Fruit fly (Drosophila melanogaster) whole organism, pupa: ENCODE measurements around the gene CG31675.

Experiments
- CG10348 ChIP-seq: fragments of 200-800 bp; sonication (Bioruptor generic); IDR thresholded peaks from 2 replicates; pipeline ENCODE4 v1.3.6; 2022; ENCODE audit warnings: missing biosample characterization, missing genetic modification characterization
- CG12605 ChIP-seq: fragments of 200-800 bp; sonication (Bioruptor generic); IDR thresholded peaks from 2 replicates; pipeline ENCODE4 v1.3.6; 2022; ENCODE audit warnings: missing biosample characterization, missing genetic modification characterization
- CG13204 ChIP-seq: fragments of 200-800 bp; sonication (Bioruptor generic); optimal IDR thresholded peaks from 2 replicates; lab custom pipeline; 2018; ENCODE audit warnings: missing biosample characterization, mild to moderate bottlenecking, missing genetic modification characterization, moderate library complexity
- CG14655 ChIP-seq: fragments of 200-800 bp; sonication (Bioruptor generic); optimal IDR thresholded peaks from 3 replicates; lab custom pipeline; 2017; ENCODE audit warnings: mild to moderate bottlenecking, missing biosample characterization, missing genetic modification reagents, missing genetic modification characterization
- CG15710 ChIP-seq: fragments of 200-800 bp; sonication (Bioruptor generic); optimal IDR thresholded peaks from 2 replicates; lab custom pipeline; 2018; ENCODE audit warnings: missing biosample characterization, mild to moderate bottlenecking, missing genetic modification characterization, moderate library complexity
- CG17806 ChIP-seq: fragments of 200-800 bp; sonication (Bioruptor generic); optimal IDR thresholded peaks from 2 replicates; lab custom pipeline; 2018; ENCODE audit warnings: missing biosample characterization, mild to moderate bottlenecking, missing genetic modification characterization, moderate library complexity
- CG32121 ChIP-seq: fragments of 200-800 bp; sonication (Bioruptor generic); IDR thresholded peaks from 2 replicates; pipeline ENCODE4 v1.3.6; 2022; ENCODE audit warnings: missing biosample characterization, missing genetic modification characterization
- CG34367 ChIP-seq: fragments of 200-800 bp; sonication (Bioruptor generic); optimal IDR thresholded peaks from 2 replicates; lab custom pipeline; 2018; ENCODE audit warnings: missing biosample characterization, mild to moderate bottlenecking, missing genetic modification characterization
- CG4496 ChIP-seq: fragments of 200-800 bp; sonication (Bioruptor generic); IDR thresholded peaks from 3 replicates; pipeline ENCODE4 v1.3.6; 2022; ENCODE audit warnings: missing biosample characterization, missing genetic modification characterization
- CG8159 ChIP-seq: fragments of 200-800 bp; sonication (Bioruptor generic); optimal IDR thresholded peaks from 3 replicates; lab custom pipeline; 2018; ENCODE audit warnings: missing biosample characterization, mild to moderate bottlenecking, missing genetic modification characterization, moderate library complexity
- CG8301 ChIP-seq: fragments of 200-800 bp; sonication (Bioruptor generic); optimal IDR thresholded peaks from 2 replicates; lab custom pipeline; 2018; ENCODE audit warnings: missing biosample characterization, mild to moderate bottlenecking, missing genetic modification characterization
- CG9948 ChIP-seq: fragments of 200-800 bp; sonication (Bioruptor generic); optimal IDR thresholded peaks from 2 replicates; lab custom pipeline; 2018; ENCODE audit warnings: missing biosample characterization, mild to moderate bottlenecking, missing genetic modification characterization, moderate library complexity
- D1 ChIP-seq: fragments of 200-800 bp; sonication (Bioruptor generic); optimal IDR thresholded peaks from 2 replicates; lab custom pipeline; 2018; ENCODE audit warnings: missing biosample characterization, mild to moderate bottlenecking, missing genetic modification characterization, moderate library complexity
- EcR ChIP-seq: fragments of 200-800 bp; sonication (Bioruptor generic); optimal IDR thresholded peaks from 3 replicates; lab custom pipeline; 2019; ENCODE audit warnings: missing biosample characterization, missing genetic modification characterization, mild to moderate bottlenecking, moderate library complexity, missing genetic modification reagents
- Ets98B ChIP-seq: fragments of 200-800 bp; sonication (Bioruptor generic); IDR thresholded peaks from 2 replicates; pipeline ENCODE4 v1.3.6; 2022; ENCODE audit warnings: missing biosample characterization, missing genetic modification characterization
- Pif1A ChIP-seq: fragments of 200-800 bp; sonication (Bioruptor generic); optimal IDR thresholded peaks from 3 replicates; lab custom pipeline; 2016; ENCODE audit warnings: missing biosample characterization, missing genetic modification characterization
- Pif1B ChIP-seq: fragments of 200-800 bp; sonication (Bioruptor generic); optimal IDR thresholded peaks from 3 replicates; lab custom pipeline; 2016; ENCODE audit warnings: missing biosample characterization, missing genetic modification characterization
- Snoo ChIP-seq: fragments of 200-800 bp; sonication (Bioruptor generic); optimal IDR thresholded peaks from 3 replicates; lab custom pipeline; 2017; ENCODE audit warnings: missing biosample characterization, mild to moderate bottlenecking, missing genetic modification characterization, inconsistent platforms
- fd96Ca ChIP-seq: fragments of 200-800 bp; sonication (Bioruptor generic); IDR thresholded peaks from 3 replicates; pipeline ENCODE4 v1.3.6; 2022; ENCODE audit warnings: missing biosample characterization, missing genetic modification characterization
- gl ChIP-seq: fragments of 200-800 bp; sonication (Bioruptor generic); optimal IDR thresholded peaks from 2 replicates; lab custom pipeline; 2018; ENCODE audit warnings: missing biosample characterization, mild to moderate bottlenecking, missing genetic modification characterization
- rn ChIP-seq: fragments of 200-800 bp; sonication (Bioruptor generic); IDR thresholded peaks from 2 replicates; pipeline ENCODE4 v1.3.6; 2022; ENCODE audit warnings: missing biosample characterization, missing genetic modification characterization

Gene CG31675

dm6 chr2L:20916672-20917209 lies 49.2 kb downstream of the CG31675 start:
- peak; percentile 71 for TF ChIP-seq CG34367
- no peak; the same call in 1 of the 2 replicates for TF ChIP-seq CG12605 (GFP tag; lab: Robert Waterston, UW)
- TF ChIP-seq CG10348 (GFP tag; lab: Robert Waterston, UW) = no peak
- TF ChIP-seq D1 (tag; lab: Kevin White, UChicago) = peak; percentile 47
- peak; percentile 33 for TF ChIP-seq EcR (GFP tag; lab: Kevin White, UChicago)
- TF ChIP-seq CG8159 (tag; lab: Kevin White, UChicago) = peak; percentile 73
- no peak for TF ChIP-seq Ets98B (GFP tag; lab: Robert Waterston, UW)
- no peak for TF ChIP-seq CG4496 (GFP tag; lab: Robert Waterston, UW)
- no peak for TF ChIP-seq Snoo (tag; lab: Kevin White, UChicago)
- TF ChIP-seq CG13204 (GFP tag; lab: Kevin White, UChicago) = peak; percentile 70
- peak; percentile 36 for TF ChIP-seq CG17806 (tag; lab: Kevin White, UChicago)
- peak; percentile 16 for TF ChIP-seq Pif1A (GFP tag; lab: Kevin White, UChicago)
- peak; percentile 60 for TF ChIP-seq CG15710 (tag; lab: Kevin White, UChicago)
- TF ChIP-seq Pif1B (GFP tag; lab: Kevin White, UChicago) = no peak
- peak; percentile 44 for TF ChIP-seq CG9948 (tag; lab: Kevin White, UChicago)
- TF ChIP-seq gl (tag; lab: Kevin White, UChicago) = peak; percentile 90
- no peak for TF ChIP-seq fd96Ca (GFP tag; lab: Robert Waterston, UW)
- no peak for TF ChIP-seq CG32121 (GFP tag; lab: Robert Waterston, UW)
- TF ChIP-seq CG8301 (tag; lab: Kevin White, UChicago) = no peak
- TF ChIP-seq rn (GFP tag; lab: Robert Waterston, UW) = no peak

dm6 chr2L:20917235-20918055 lies 49.9 kb downstream of the CG31675 start:
- TF ChIP-seq CG8301 (tag; lab: Kevin White, UChicago) = peak; percentile 88
- peak; percentile 40 for TF ChIP-seq Snoo (tag; lab: Kevin White, UChicago)
- no peak; the same call in 1 of the 2 replicates for TF ChIP-seq Ets98B (GFP tag; lab: Robert Waterston, UW)
- peak; percentile 88 for TF ChIP-seq CG14655 (GFP tag; lab: Kevin White, UChicago)
- no peak for TF ChIP-seq CG13204 (GFP tag; lab: Kevin White, UChicago)
- TF ChIP-seq CG12605 (GFP tag; lab: Robert Waterston, UW) = 0 out of 2 replicates have a peak, but pooled peaks have one; percentile 10
- TF ChIP-seq CG4496 (GFP tag; lab: Robert Waterston, UW) = peak; percentile 28; the same call in 2 of the 3 replicates
- TF ChIP-seq CG32121 (GFP tag; lab: Robert Waterston, UW) = peak; percentile 65; the same call in 1 of the 2 replicates
- TF ChIP-seq CG17806 (tag; lab: Kevin White, UChicago) = peak; percentile 87
- peak; percentile 80 for TF ChIP-seq D1 (tag; lab: Kevin White, UChicago)
- peak; percentile 52 for TF ChIP-seq Pif1B (GFP tag; lab: Kevin White, UChicago)
- peak; percentile 13; the same call in 2 of the 3 replicates for TF ChIP-seq fd96Ca (GFP tag; lab: Robert Waterston, UW)
- peak; percentile 55 for TF ChIP-seq gl (tag; lab: Kevin White, UChicago)
- TF ChIP-seq EcR (GFP tag; lab: Kevin White, UChicago) = no peak
- peak; percentile 88 for TF ChIP-seq CG8159 (tag; lab: Kevin White, UChicago)
- peak; percentile 54 for TF ChIP-seq CG34367
- TF ChIP-seq rn (GFP tag; lab: Robert Waterston, UW) = no peak; the same call in 1 of the 2 replicates
- TF ChIP-seq CG10348 (GFP tag; lab: Robert Waterston, UW) = no peak
- peak; percentile 87 for TF ChIP-seq CG9948 (tag; lab: Kevin White, UChicago)
- TF ChIP-seq CG15710 (tag; lab: Kevin White, UChicago) = peak; percentile 51
- TF ChIP-seq Pif1A (GFP tag; lab: Kevin White, UChicago) = peak; percentile 84

dm6 chr2L:20918056-20918674 lies 50.6 kb downstream of the CG31675 start:
- TF ChIP-seq CG32121 (GFP tag; lab: Robert Waterston, UW) = peak; percentile 34; the same call in 1 of the 2 replicates
- TF ChIP-seq Pif1A (GFP tag; lab: Kevin White, UChicago) = peak; percentile 15
- TF ChIP-seq CG10348 (GFP tag; lab: Robert Waterston, UW) = 0 out of 2 replicates have a peak, but pooled peaks have one; percentile 32
- TF ChIP-seq CG12605 (GFP tag; lab: Robert Waterston, UW) = peak; percentile 87
- TF ChIP-seq gl (tag; lab: Kevin White, UChicago) = no peak
- peak; percentile 36 for TF ChIP-seq CG34367
- peak; percentile 74 for TF ChIP-seq Ets98B (GFP tag; lab: Robert Waterston, UW)
- peak; percentile 29 for TF ChIP-seq CG14655 (GFP tag; lab: Kevin White, UChicago)
- TF ChIP-seq EcR (GFP tag; lab: Kevin White, UChicago) = no peak
- peak; percentile 25 for TF ChIP-seq CG17806 (tag; lab: Kevin White, UChicago)
- peak; percentile 65 for TF ChIP-seq CG15710 (tag; lab: Kevin White, UChicago)
- peak; percentile 69 for TF ChIP-seq CG8301 (tag; lab: Kevin White, UChicago)
- no peak for TF ChIP-seq fd96Ca (GFP tag; lab: Robert Waterston, UW)
- TF ChIP-seq Pif1B (GFP tag; lab: Kevin White, UChicago) = peak; percentile 77
- TF ChIP-seq CG9948 (tag; lab: Kevin White, UChicago) = peak; percentile 46
- TF ChIP-seq CG4496 (GFP tag; lab: Robert Waterston, UW) = peak; percentile 71
- peak; percentile 71 for TF ChIP-seq Snoo (tag; lab: Kevin White, UChicago)
- TF ChIP-seq D1 (tag; lab: Kevin White, UChicago) = no peak

dm6 chr2L:20918733-20919132 lies 51.2 kb downstream of the CG31675 start, which contains the start of the genes CG43739 and sky:
CG43739 (minus strand) TSS chr2L:20918931.
sky (minus strand) TSS chr2L:20918931.
- no peak for TF ChIP-seq CG12605 (GFP tag; lab: Robert Waterston, UW)
- no peak for TF ChIP-seq fd96Ca (GFP tag; lab: Robert Waterston, UW)
- TF ChIP-seq Ets98B (GFP tag; lab: Robert Waterston, UW) = peak; percentile 18; the same call in 1 of the 2 replicates
- no peak for TF ChIP-seq gl (tag; lab: Kevin White, UChicago)
- TF ChIP-seq CG4496 (GFP tag; lab: Robert Waterston, UW) = 0 out of 3 replicates have a peak, but pooled peaks have one; percentile 6
